Worm (Caenorhabditis elegans) whole organism, young adult: ENCODE data around the gene F28G4.4.

Source experiments
- D2030.7 ChIP-seq: fragments of 200-800 bp; sonication (Bioruptor generic); IDR thresholded peaks from 2 replicates; pipeline ENCODE4 v1.3.6; 2022; ENCODE audit warnings: missing genetic modification reagents, missing genetic modification characterization, missing compliant biosample characterization
- F49E8.2 ChIP-seq: sonication (generic microtip); optimal IDR thresholded peaks from 3 replicates; lab custom pipeline; 2017; ENCODE audit warnings: missing genetic modification characterization, mild to moderate bottlenecking, missing compliant biosample characterization, antibody characterized with exemption, moderate library complexity; ENCODE audit not compliant: insufficient read depth
- K11D2.4 ChIP-seq: fragments of 200-800 bp; sonication (Bioruptor generic); IDR thresholded peaks from 2 replicates; pipeline ENCODE4 v1.3.6; 2022; ENCODE audit warnings: missing genetic modification reagents, missing genetic modification characterization, missing compliant biosample characterization
- egl-44 ChIP-seq: fragments of 200-800 bp; sonication (Bioruptor generic); IDR thresholded peaks from 2 replicates; pipeline ENCODE4 v1.3.6; 2022; ENCODE audit warnings: missing genetic modification reagents, missing genetic modification characterization, missing compliant biosample characterization
- gei-17 ChIP-seq: fragments of 200-800 bp; sonication (Bioruptor generic); optimal IDR thresholded peaks from 2 replicates; lab custom pipeline; 2018; ENCODE audit warnings: mild to moderate bottlenecking, missing genetic modification characterization, missing compliant biosample characterization
- pha-4 ChIP-seq: fragments of 150-350 bp; sonication (generic microtip); optimal IDR thresholded peaks from 2 replicates; lab custom pipeline; 2014; ENCODE audit warnings: missing biosample characterization, missing genetic modification reagents, missing genetic modification characterization
- snpc-1.3 ChIP-seq: sonication (generic microtip); optimal IDR thresholded peaks from 2 replicates; lab custom pipeline; 2017; ENCODE audit warnings: missing genetic modification characterization, mild to moderate bottlenecking, missing compliant biosample characterization, antibody characterized with exemption, moderate library complexity, missing genotype, missing genetic modification reagents; ENCODE audit not compliant: insufficient read depth

- no peak for TF ChIP-seq K11D2.4 (GFP tag; lab: Robert Waterston, UW)
- TF ChIP-seq D2030.7 (GFP tag; lab: Robert Waterston, UW): no peak
- TF ChIP-seq gei-17: no peak
- TF ChIP-seq egl-44 (GFP tag; lab: Robert Waterston, UW): no peak
- no peak for TF ChIP-seq F49E8.2
- TF ChIP-seq snpc-1.3 (tag; lab: Kevin White, UChicago): no peak
- TF ChIP-seq pha-4 (tag; lab: Kevin White, UChicago): no peak
Measured at ce11 chrV:16235647-16236046, 50.0 kb downstream of the F28G4.4 start, which contains the start of gene srh-98.
